Worm (Caenorhabditis elegans) whole organism, L3 larva: ENCODE data around the gene ssl-1.
A peak's percentile ranks its signal among the peaks of the same experiment; 100 is the strongest.

Experiments used
- R02D3.7 ChIP-seq: fragments of 150-350 bp; optimal IDR thresholded peaks from 2 replicates; lab custom pipeline; 2014; ENCODE audit warnings: missing biosample characterization, missing genetic modification characterization
- ZK546.5 ChIP-seq: sonication (generic microtip); optimal IDR thresholded peaks from 2 replicates; lab custom pipeline; 2017; ENCODE audit warnings: missing biosample characterization, missing genetic modification characterization
- aly-2 ChIP-seq: fragments of 150-350 bp; optimal IDR thresholded peaks from 2 replicates; lab custom pipeline; 2014; ENCODE audit warnings: missing biosample characterization, missing genetic modification characterization
- ceh-16 ChIP-seq: sonication (generic microtip); optimal IDR thresholded peaks from 2 replicates; lab custom pipeline; 2017; ENCODE audit warnings: missing biosample characterization, missing genetic modification characterization
- ceh-28 ChIP-seq: fragments of 150-350 bp; optimal IDR thresholded peaks from 2 replicates; lab custom pipeline; 2014; ENCODE audit warnings: missing biosample characterization, missing genetic modification reagents, missing genetic modification characterization
- ceh-82 ChIP-seq: fragments of 150-350 bp; optimal IDR thresholded peaks from 2 replicates; lab custom pipeline; 2014; ENCODE audit warnings: missing biosample characterization, missing genetic modification characterization
- ceh-9 ChIP-seq: sonication (generic microtip); optimal IDR thresholded peaks from 2 replicates; lab custom pipeline; 2018; ENCODE audit warnings: missing biosample characterization, missing genetic modification characterization
- daf-12 ChIP-seq: fragments of 150-350 bp; optimal IDR thresholded peaks from 2 replicates; lab custom pipeline; 2014; ENCODE audit warnings: missing biosample characterization, missing genetic modification reagents, missing genetic modification characterization
- egl-5 ChIP-seq: fragments of 150-350 bp; optimal IDR thresholded peaks from 2 replicates; lab custom pipeline; 2017; ENCODE audit warnings: missing biosample characterization, missing genetic modification reagents, missing genetic modification characterization, inconsistent platforms
- elt-1 ChIP-seq: fragments of 150-350 bp; optimal IDR thresholded peaks from 2 replicates; lab custom pipeline; 2014; ENCODE audit warnings: missing biosample characterization, missing genetic modification characterization
- elt-2 ChIP-seq: sonication (generic microtip); optimal IDR thresholded peaks from 2 replicates; lab custom pipeline; 2016; ENCODE audit warnings: missing genetic modification reagents, mild to moderate bottlenecking, missing genetic modification characterization, missing compliant biosample characterization
- fkh-2 ChIP-seq: fragments of 150-350 bp; optimal IDR thresholded peaks from 2 replicates; lab custom pipeline; 2014; ENCODE audit warnings: missing biosample characterization, missing genetic modification reagents, missing genetic modification characterization
- hmg-11 ChIP-seq: sonication (generic microtip); optimal IDR thresholded peaks from 2 replicates; lab custom pipeline; 2016; ENCODE audit warnings: missing genetic modification characterization, missing compliant biosample characterization
- jun-1 ChIP-seq: fragments of 150-350 bp; optimal IDR thresholded peaks from 2 replicates; lab custom pipeline; 2014; ENCODE audit warnings: missing biosample characterization, missing genetic modification reagents, missing genetic modification characterization
- lin-15B ChIP-seq: fragments of 150-350 bp; optimal IDR thresholded peaks from 2 replicates; lab custom pipeline; 2014; ENCODE audit warnings: missing biosample characterization, missing genetic modification characterization
- lin-39 ChIP-seq: fragments of 150-350 bp; optimal IDR thresholded peaks from 2 replicates; lab custom pipeline; 2018; ENCODE audit warnings: missing biosample characterization, missing genetic modification reagents, missing genetic modification characterization
- mdl-1 ChIP-seq: fragments of 150-350 bp; optimal IDR thresholded peaks from 2 replicates; lab custom pipeline; 2014; ENCODE audit warnings: missing biosample characterization, missing genetic modification characterization
- mml-1 ChIP-seq: fragments of 150-350 bp; sonication (generic microtip); optimal IDR thresholded peaks from 3 replicates; lab custom pipeline; 2014; ENCODE audit warnings: missing biosample characterization, missing genetic modification characterization
- nfya-1 ChIP-seq: sonication (generic microtip); optimal IDR thresholded peaks from 2 replicates; lab custom pipeline; 2017; ENCODE audit warnings: missing genetic modification characterization, mild to moderate bottlenecking, missing compliant biosample characterization, antibody characterized with exemption, moderate library complexity; ENCODE audit not compliant: insufficient read depth
- nhr-11 ChIP-seq: fragments of 150-350 bp; optimal IDR thresholded peaks from 2 replicates; lab custom pipeline; 2014; ENCODE audit warnings: missing biosample characterization, missing genetic modification characterization
- nhr-12 ChIP-seq: fragments of 150-350 bp; optimal IDR thresholded peaks from 2 replicates; lab custom pipeline; 2014; ENCODE audit warnings: missing biosample characterization, missing genetic modification characterization
- nhr-23 ChIP-seq: fragments of 150-350 bp; optimal IDR thresholded peaks from 2 replicates; lab custom pipeline; 2014; ENCODE audit warnings: missing biosample characterization, missing genetic modification reagents, missing genetic modification characterization
- nhr-237 ChIP-seq: fragments of 150-350 bp; optimal IDR thresholded peaks from 2 replicates; lab custom pipeline; 2014; ENCODE audit warnings: missing biosample characterization, missing genetic modification characterization
- nhr-25 ChIP-seq: sonication (generic microtip); optimal IDR thresholded peaks from 2 replicates; lab custom pipeline; 2017; ENCODE audit warnings: missing biosample characterization, missing genetic modification characterization
- nhr-43 ChIP-seq: sonication (generic microtip); optimal IDR thresholded peaks from 2 replicates; lab custom pipeline; 2016; ENCODE audit warnings: mild to moderate bottlenecking, missing genetic modification characterization, missing compliant biosample characterization; ENCODE audit not compliant: poor library complexity, severe bottlenecking
- nhr-67 ChIP-seq: fragments of 150-350 bp; optimal IDR thresholded peaks from 2 replicates; lab custom pipeline; 2014; ENCODE audit warnings: missing biosample characterization, missing genetic modification characterization
- nhr-76 ChIP-seq: fragments of 150-350 bp; sonication (generic microtip); optimal IDR thresholded peaks from 5 replicates; lab custom pipeline; 2014; ENCODE audit warnings: missing biosample characterization, missing genetic modification characterization
- nhr-77 ChIP-seq: fragments of 150-350 bp; optimal IDR thresholded peaks from 2 replicates; lab custom pipeline; 2014; ENCODE audit warnings: missing biosample characterization, missing genetic modification characterization
- pha-4 ChIP-seq: fragments of 150-350 bp; optimal IDR thresholded peaks from 2 replicates; lab custom pipeline; 2014; ENCODE audit warnings: missing biosample characterization, missing genetic modification reagents, missing genetic modification characterization
- pqm-1 ChIP-seq: fragments of 150-350 bp; optimal IDR thresholded peaks from 2 replicates; lab custom pipeline; 2017; ENCODE audit warnings: missing biosample characterization, missing genetic modification characterization, inconsistent platforms
- sea-2 ChIP-seq: fragments of 150-350 bp; sonication (generic microtip); optimal IDR thresholded peaks from 4 replicates; lab custom pipeline; 2014; ENCODE audit warnings: missing biosample characterization, missing genetic modification reagents, missing genetic modification characterization
- skn-1 ChIP-seq: fragments of 150-350 bp; optimal IDR thresholded peaks from 2 replicates; lab custom pipeline; 2014; ENCODE audit warnings: missing biosample characterization, missing genetic modification characterization
- snpc-4 ChIP-seq: fragments of 150-350 bp; optimal IDR thresholded peaks from 2 replicates; lab custom pipeline; 2014; ENCODE audit warnings: missing biosample characterization, missing genetic modification characterization
- tbx-2 ChIP-seq: sonication (generic microtip); optimal IDR thresholded peaks from 2 replicates; lab custom pipeline; 2016; ENCODE audit warnings: mild to moderate bottlenecking, missing genetic modification characterization, missing compliant biosample characterization
- unc-39 ChIP-seq: sonication (generic microtip); optimal IDR thresholded peaks from 4 replicates; lab custom pipeline; 2017; ENCODE audit warnings: missing biosample characterization, missing genetic modification characterization
- zag-1 ChIP-seq: fragments of 150-350 bp; optimal IDR thresholded peaks from 2 replicates; lab custom pipeline; 2014; ENCODE audit warnings: missing biosample characterization, missing genetic modification characterization
- ztf-11 ChIP-seq: fragments of 150-350 bp; optimal IDR thresholded peaks from 2 replicates; lab custom pipeline; 2014; ENCODE audit warnings: missing biosample characterization, missing genetic modification characterization
- ztf-4 ChIP-seq: fragments of 150-350 bp; optimal IDR thresholded peaks from 2 replicates; lab custom pipeline; 2014; ENCODE audit warnings: missing biosample characterization, missing genetic modification characterization

ssl-1 gene

DNA sequence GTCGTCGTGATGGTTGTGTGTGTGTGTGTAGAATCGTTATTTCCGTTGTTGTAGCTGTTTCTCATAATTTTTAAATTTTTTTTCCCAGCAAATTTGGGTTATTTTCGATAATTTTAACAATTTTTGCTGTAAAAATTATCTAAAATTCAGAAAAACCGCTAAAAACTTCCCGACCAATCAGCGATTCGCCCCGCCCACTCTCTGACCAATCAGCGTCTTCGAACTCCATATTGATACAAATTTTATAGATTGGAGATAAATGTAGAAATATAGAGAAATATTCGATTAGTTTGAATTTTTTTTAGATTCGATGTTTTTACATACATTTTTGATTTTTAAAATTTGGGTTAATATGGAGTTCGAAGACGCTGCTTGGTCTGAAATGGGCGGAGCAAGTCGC, 16.8 kb upstream of the ssl-1 start:
- TF ChIP-seq nfya-1 (peak; percentile 59), ceh-16 (tag; lab: Kevin White, UChicago) (no peak)

DNA sequence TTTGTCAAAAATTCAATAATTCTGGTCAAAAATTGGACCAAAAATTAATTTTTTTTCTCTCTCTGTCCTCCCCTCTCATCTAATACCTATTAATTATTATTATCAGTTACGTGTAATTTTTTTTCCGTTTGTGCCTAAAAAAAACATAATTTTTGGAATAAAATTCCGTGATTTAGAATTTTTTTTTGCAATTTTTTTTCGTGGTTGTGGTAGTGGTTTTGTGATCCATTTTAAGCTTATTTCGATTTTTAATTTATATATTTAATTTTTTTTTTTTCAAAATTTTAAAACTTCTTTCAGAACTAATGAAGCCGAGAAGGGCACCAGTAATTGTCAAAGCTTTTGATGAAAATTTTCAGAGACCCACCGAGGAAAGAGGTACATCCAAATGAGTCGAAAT, 15.2 kb upstream of the ssl-1 start, which contains the start of gene sas-1:
sas-1 (plus strand) TSS at position 301 of the 400 bp plus-strand sequence.
- TF ChIP-seq skn-1 (tag; lab: Kevin White, UChicago) (no peak), zag-1 (no peak), ceh-82 (tag; lab: Kevin White, UChicago) (no peak), elt-1 (no peak), pha-4 (tag; lab: Kevin White, UChicago) (no peak), sea-2 (GFP tag; lab: Kevin White, UChicago) (no peak), nhr-11 (tag; lab: Kevin White, UChicago) (no peak), ZK546.5 (tag; lab: Kevin White, UChicago) (no peak), ztf-11 (no peak), elt-2 (tag; lab: Kevin White, UChicago) (no peak), nfya-1 (no peak), fkh-2 (tag; lab: Kevin White, UChicago) (no peak)

DNA sequence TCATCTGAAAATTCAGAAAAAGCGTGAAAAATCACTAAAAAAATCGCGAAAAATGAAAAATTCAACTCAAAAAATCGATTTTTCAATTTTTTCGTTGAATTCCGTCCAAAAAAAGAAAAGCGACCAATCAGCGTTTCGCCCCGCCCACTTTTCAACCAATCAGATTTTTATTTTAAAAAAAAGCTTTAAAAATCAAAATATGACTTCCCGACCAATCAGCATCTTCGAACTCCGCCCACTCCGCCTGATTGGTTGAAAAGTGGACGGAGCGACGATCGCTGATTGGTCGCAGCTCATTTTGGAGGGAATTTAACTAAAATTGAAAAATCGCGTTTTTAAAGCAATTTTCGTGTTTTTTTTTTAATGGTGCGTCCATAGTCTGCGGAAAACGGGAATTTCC, 12.0 kb upstream of the ssl-1 start:
- TF ChIP-seq nfya-1 = peak; percentile 82
- no peak for TF ChIP-seq daf-12 (tag; lab: Kevin White, UChicago)

DNA sequence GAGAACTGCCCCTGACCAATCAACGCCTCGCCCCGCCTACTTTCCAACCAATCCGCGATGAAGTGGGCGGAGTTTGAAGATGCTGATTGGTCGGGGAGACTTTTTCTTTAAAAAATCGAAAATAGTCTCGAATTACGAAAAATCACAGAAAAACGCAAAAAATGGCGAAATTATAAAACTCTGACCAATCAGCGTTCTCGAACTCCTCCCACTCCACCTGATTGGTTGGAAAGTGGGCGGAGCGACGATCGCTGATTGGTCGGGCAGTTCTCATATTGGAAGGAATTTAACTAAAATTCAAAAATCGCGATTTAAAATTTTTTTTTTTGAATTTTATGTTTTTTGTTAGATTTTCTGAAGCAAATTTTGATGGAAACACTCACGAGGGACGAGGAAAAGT, 11.1 kb upstream of the ssl-1 start:
- TF ChIP-seq zag-1 (no peak), nfya-1 (peak; percentile 77)

DNA sequence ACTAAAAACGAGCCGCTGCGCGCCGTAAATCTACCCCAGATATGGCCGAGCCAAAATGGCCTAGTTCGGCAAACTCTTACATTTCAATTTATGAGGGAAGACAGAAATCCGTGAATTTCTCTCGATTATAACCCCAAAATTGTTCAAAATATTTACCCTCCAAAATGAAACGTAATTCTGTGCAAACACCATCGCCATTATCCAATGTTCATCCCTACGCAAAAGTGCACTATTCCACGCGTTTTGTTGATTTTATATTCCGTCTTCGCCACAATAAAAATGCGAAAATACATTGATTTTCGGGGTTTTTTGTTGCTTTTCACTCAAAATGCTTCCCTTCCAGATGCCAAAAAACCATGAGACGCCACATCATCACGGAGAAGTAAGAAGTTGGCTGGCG, 3.1 kb upstream of the ssl-1 start, which contains the start of gene hut-1:
hut-1 (plus strand) TSS at position 344 of the 400 bp plus-strand sequence.
- TF ChIP-seq ztf-4 (tag; lab: Kevin White, UChicago) (no peak), nhr-67 (tag; lab: Kevin White, UChicago) (no peak), skn-1 (tag; lab: Kevin White, UChicago) (no peak), lin-39 (peak; percentile 38), pha-4 (tag; lab: Kevin White, UChicago) (peak; percentile 84), nhr-23 (peak; percentile 16), ceh-82 (tag; lab: Kevin White, UChicago) (no peak), hmg-11 (tag; lab: Kevin White, UChicago) (peak; percentile 63), ceh-9 (tag; lab: Kevin White, UChicago) (no peak), R02D3.7 (tag; lab: Kevin White, UChicago) (no peak), aly-2 (no peak), ceh-16 (tag; lab: Kevin White, UChicago) (no peak), tbx-2 (tag; lab: Kevin White, UChicago) (no peak), nfya-1 (peak; percentile 68), mdl-1 (tag; lab: Kevin White, UChicago) (no peak), nhr-12 (no peak), ceh-28 (no peak), mml-1 (no peak), snpc-4 (peak; percentile 9), lin-15B (tag; lab: Kevin White, UChicago) (peak; percentile 44), nhr-11 (tag; lab: Kevin White, UChicago) (no peak), unc-39 (tag; lab: Kevin White, UChicago) (no peak), jun-1 (no peak), nhr-43 (tag; lab: Kevin White, UChicago) (no peak), nhr-76 (tag; lab: Kevin White, UChicago) (no peak), sea-2 (GFP tag; lab: Kevin White, UChicago) (no peak), nhr-77 (no peak), elt-2 (tag; lab: Kevin White, UChicago) (no peak), ztf-11 (no peak), ZK546.5 (tag; lab: Kevin White, UChicago) (no peak), egl-5 (tag; lab: Kevin White, UChicago) (peak; percentile 93), zag-1 (no peak), nhr-237 (tag; lab: Kevin White, UChicago) (no peak), fkh-2 (tag; lab: Kevin White, UChicago) (no peak), pqm-1 (tag; lab: Kevin White, UChicago) (no peak), nhr-25 (tag; lab: Kevin White, UChicago) (no peak)
